Worm (Caenorhabditis elegans) whole organism, mixed stage, embryonic: Measurements from ENCODE around the gene C18D11.7.
A peak's percentile ranks its signal among the peaks of the same experiment; 100 is the strongest.

Source experiments
- M03D4.4 ChIP-seq: sonication (generic microtip); optimal IDR thresholded peaks from 2 replicates; lab custom pipeline; 2017; ENCODE audit warnings: mild to moderate bottlenecking, missing genetic modification characterization, missing compliant biosample characterization
- bed-3 ChIP-seq: fragments of 200-800 bp; sonication (Bioruptor generic); optimal IDR thresholded peaks from 3 replicates; lab custom pipeline; 2018; ENCODE audit warnings: mild to moderate bottlenecking, missing genetic modification characterization, moderate library complexity, missing compliant biosample characterization
- blmp-1 ChIP-seq: fragments of 150-350 bp; optimal IDR thresholded peaks from 2 replicates; lab custom pipeline; 2014; ENCODE audit warnings: missing biosample characterization, missing genetic modification characterization
- ceh-39 ChIP-seq: fragments of 150-350 bp; optimal IDR thresholded peaks from 2 replicates; lab custom pipeline; 2014; ENCODE audit warnings: missing biosample characterization, missing genetic modification characterization
- ceh-43 ChIP-seq: fragments of 200-800 bp; sonication (Bioruptor generic); optimal IDR thresholded peaks from 2 replicates; lab custom pipeline; 2018; ENCODE audit warnings: mild to moderate bottlenecking, missing genetic modification characterization, moderate library complexity, missing compliant biosample characterization
- ceh-83 ChIP-seq: fragments of 200-800 bp; sonication (Bioruptor generic); optimal IDR thresholded peaks from 2 replicates; lab custom pipeline; 2018; ENCODE audit warnings: mild to moderate bottlenecking, missing genetic modification characterization, missing compliant biosample characterization
- ces-1 ChIP-seq: fragments of 150-350 bp; optimal IDR thresholded peaks from 2 replicates; lab custom pipeline; 2014; ENCODE audit warnings: missing biosample characterization, missing genetic modification reagents, missing genetic modification characterization
- cnd-1 ChIP-seq: fragments of 200-800 bp; sonication (Bioruptor generic); optimal IDR thresholded peaks from 2 replicates; lab custom pipeline; 2018; ENCODE audit warnings: mild to moderate bottlenecking, missing genetic modification characterization, missing compliant biosample characterization
- drap-1 ChIP-seq: fragments of 200-800 bp; sonication (Bioruptor generic); optimal IDR thresholded peaks from 3 replicates; lab custom pipeline; 2018; ENCODE audit warnings: mild to moderate bottlenecking, missing genetic modification characterization, missing compliant biosample characterization
- elt-1 ChIP-seq: sonication (generic microtip); optimal IDR thresholded peaks from 2 replicates; lab custom pipeline; 2017; ENCODE audit warnings: missing genetic modification characterization, mild to moderate bottlenecking, missing compliant biosample characterization, antibody characterized with exemption, moderate library complexity, borderline replicate concordance; ENCODE audit not compliant: insufficient read depth
- elt-3 ChIP-seq: fragments of 150-350 bp; optimal IDR thresholded peaks from 2 replicates; lab custom pipeline; 2014; ENCODE audit warnings: missing biosample characterization, missing genetic modification characterization
- flh-1 ChIP-seq: fragments of 200-800 bp; sonication (Bioruptor generic); optimal IDR thresholded peaks from 2 replicates; lab custom pipeline; 2018; ENCODE audit warnings: mild to moderate bottlenecking, missing genetic modification characterization, moderate library complexity, missing compliant biosample characterization
- ham-2 ChIP-seq: fragments of 200-800 bp; sonication (Bioruptor generic); optimal IDR thresholded peaks from 2 replicates; lab custom pipeline; 2018; ENCODE audit warnings: mild to moderate bottlenecking, missing genetic modification characterization, missing compliant biosample characterization
- hlh-1 ChIP-seq: fragments of 150-350 bp; optimal IDR thresholded peaks from 2 replicates; lab custom pipeline; 2014; ENCODE audit warnings: missing biosample characterization, missing genetic modification reagents, missing genetic modification characterization
- lin-13 ChIP-seq: fragments of 150-350 bp; optimal IDR thresholded peaks from 2 replicates; lab custom pipeline; 2014; ENCODE audit warnings: missing biosample characterization, missing genetic modification characterization
- lin-32 ChIP-seq: fragments of 200-800 bp; sonication (Bioruptor generic); optimal IDR thresholded peaks from 2 replicates; lab custom pipeline; 2018; ENCODE audit warnings: mild to moderate bottlenecking, missing genetic modification characterization, missing compliant biosample characterization
- lsy-2 ChIP-seq: fragments of 150-350 bp; optimal IDR thresholded peaks from 2 replicates; lab custom pipeline; 2014; ENCODE audit warnings: missing biosample characterization, missing genetic modification characterization
- mab-5 ChIP-seq: fragments of 150-350 bp; optimal IDR thresholded peaks from 2 replicates; lab custom pipeline; 2014; ENCODE audit warnings: missing biosample characterization, missing genetic modification characterization
- mep-1 ChIP-seq: fragments of 150-350 bp; optimal IDR thresholded peaks from 2 replicates; lab custom pipeline; 2017; ENCODE audit warnings: missing biosample characterization, missing genetic modification reagents, missing genetic modification characterization, inconsistent platforms
- mls-2 ChIP-seq: sonication (generic microtip); optimal IDR thresholded peaks from 2 replicates; lab custom pipeline; 2016; ENCODE audit warnings: mild to moderate bottlenecking, missing genetic modification characterization, moderate library complexity, missing compliant biosample characterization
- nhr-12 ChIP-seq: fragments of 150-350 bp; optimal IDR thresholded peaks from 2 replicates; lab custom pipeline; 2014; ENCODE audit warnings: missing biosample characterization, missing genetic modification characterization
- nhr-2 ChIP-seq: fragments of 150-350 bp; optimal IDR thresholded peaks from 2 replicates; lab custom pipeline; 2014; ENCODE audit warnings: missing biosample characterization, missing genetic modification characterization
- nhr-237 ChIP-seq: fragments of 150-350 bp; optimal IDR thresholded peaks from 2 replicates; lab custom pipeline; 2014; ENCODE audit warnings: missing biosample characterization, missing genetic modification characterization
- nhr-28 ChIP-seq: fragments of 150-350 bp; optimal IDR thresholded peaks from 2 replicates; lab custom pipeline; 2014; ENCODE audit warnings: missing biosample characterization, missing genetic modification characterization
- nhr-76 ChIP-seq: sonication (generic microtip); optimal IDR thresholded peaks from 2 replicates; lab custom pipeline; 2017; ENCODE audit warnings: missing biosample characterization, missing genetic modification characterization
- pha-4 ChIP-seq: fragments of 150-350 bp; optimal IDR thresholded peaks from 2 replicates; lab custom pipeline; 2018; ENCODE audit warnings: missing biosample characterization, missing genetic modification reagents, missing genetic modification characterization
- sem-2 ChIP-seq: fragments of 200-800 bp; sonication (Bioruptor generic); optimal IDR thresholded peaks from 2 replicates; lab custom pipeline; 2018; ENCODE audit warnings: mild to moderate bottlenecking, missing genetic modification characterization, missing compliant biosample characterization
- snpc-4 ChIP-seq: fragments of 150-350 bp; optimal IDR thresholded peaks from 2 replicates; lab custom pipeline; 2014; ENCODE audit warnings: missing biosample characterization, missing genetic modification characterization
- sptf-1 ChIP-seq: sonication (generic microtip); optimal IDR thresholded peaks from 2 replicates; lab custom pipeline; 2017; ENCODE audit warnings: mild to moderate bottlenecking, missing genetic modification characterization, moderate library complexity, missing compliant biosample characterization
- tbx-8 ChIP-seq: fragments of 200-800 bp; sonication (Bioruptor generic); optimal IDR thresholded peaks from 2 replicates; lab custom pipeline; 2018; ENCODE audit warnings: mild to moderate bottlenecking, missing genetic modification characterization, moderate library complexity, missing compliant biosample characterization
- unc-120 ChIP-seq: sonication (generic microtip); optimal IDR thresholded peaks from 2 replicates; lab custom pipeline; 2017; ENCODE audit warnings: missing genetic modification characterization, missing compliant biosample characterization; ENCODE audit not compliant: poor library complexity, severe bottlenecking
- unc-39 ChIP-seq: fragments of 150-350 bp; optimal IDR thresholded peaks from 2 replicates; lab custom pipeline; 2014; ENCODE audit warnings: missing biosample characterization, missing genetic modification characterization
- unc-62 ChIP-seq: fragments of 150-350 bp; optimal IDR thresholded peaks from 2 replicates; lab custom pipeline; 2014; ENCODE audit warnings: missing biosample characterization, missing genetic modification reagents, missing genetic modification characterization
- zip-8 ChIP-seq: fragments of 150-350 bp; optimal IDR thresholded peaks from 2 replicates; lab custom pipeline; 2014; ENCODE audit warnings: missing biosample characterization, missing genetic modification characterization
- ztf-11 ChIP-seq: fragments of 150-350 bp; optimal IDR thresholded peaks from 2 replicates; lab custom pipeline; 2014; ENCODE audit warnings: missing biosample characterization, missing genetic modification characterization

C18D11.7 gene

DNA sequence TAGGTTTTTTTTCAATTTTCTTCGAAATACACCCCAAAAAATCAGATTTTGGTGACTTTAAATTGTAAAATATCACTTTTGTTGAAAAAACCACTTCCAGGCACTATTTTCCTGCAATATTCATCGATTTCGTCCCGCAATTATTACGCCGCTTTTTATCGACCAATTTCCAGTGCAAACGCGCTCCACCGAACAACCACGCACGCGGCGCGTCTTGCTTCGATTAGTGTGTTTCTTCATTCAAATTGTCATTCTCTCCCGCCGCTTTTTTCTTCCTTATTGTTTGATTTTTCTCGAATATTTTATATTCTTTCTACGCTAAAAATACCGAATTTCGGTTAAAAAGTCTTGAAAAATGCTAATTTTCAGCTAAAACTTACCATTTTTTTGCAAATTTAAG lies 19.1 kb upstream of the C18D11.7 start:
- TF ChIP-seq elt-1 (tag; lab: Kevin White, UChicago) (no peak), lin-32 (GFP tag; lab: Kevin White, UChicago) (no peak), sem-2 (no peak), sptf-1 (tag; lab: Kevin White, UChicago) (no peak), hlh-1 (tag; lab: Kevin White, UChicago) (peak; percentile 65), mep-1 (peak; percentile 71), nhr-76 (no peak), mab-5 (peak; percentile 14), zip-8 (no peak), nhr-2 (tag; lab: Kevin White, UChicago) (no peak), mls-2 (tag; lab: Kevin White, UChicago) (peak; percentile 42), bed-3 (GFP tag; lab: Kevin White, UChicago) (no peak), pha-4 (peak; percentile 66), lsy-2 (tag; lab: Kevin White, UChicago) (peak; percentile 77), drap-1 (GFP tag; lab: Kevin White, UChicago) (no peak), cnd-1 (tag; lab: Kevin White, UChicago) (peak; percentile 10), ces-1 (GFP tag; lab: Kevin White, UChicago) (peak; percentile 50), ceh-39 (tag; lab: Kevin White, UChicago) (peak; percentile 89), ham-2 (no peak), M03D4.4 (no peak), ceh-43 (GFP tag; lab: Kevin White, UChicago) (peak; percentile 39), lin-13 (peak; percentile 80), blmp-1 (tag; lab: Kevin White, UChicago) (no peak)

- TF ChIP-seq nhr-28 (no peak), lsy-2 (tag; lab: Kevin White, UChicago) (no peak), mls-2 (tag; lab: Kevin White, UChicago) (no peak), ham-2 (no peak), lin-13 (no peak), sem-2 (no peak), ces-1 (GFP tag; lab: Kevin White, UChicago) (no peak), bed-3 (GFP tag; lab: Kevin White, UChicago) (no peak), tbx-8 (no peak), nhr-237 (tag; lab: Kevin White, UChicago) (no peak), flh-1 (GFP tag; lab: Kevin White, UChicago) (no peak), elt-3 (tag; lab: Kevin White, UChicago) (no peak), nhr-76 (no peak), M03D4.4 (no peak), lin-32 (GFP tag; lab: Kevin White, UChicago) (no peak), ceh-83 (GFP tag; lab: Kevin White, UChicago) (no peak)
Measured at ce11 chrIII:11824580-11824979, 18.0 kb upstream of the C18D11.7 start.

ce11 chrIII:11824088-11824487 lies 17.5 kb upstream of the C18D11.7 start:
- TF ChIP-seq zip-8 (no peak), mls-2 (tag; lab: Kevin White, UChicago) (no peak), ham-2 (no peak), ceh-39 (tag; lab: Kevin White, UChicago) (no peak), tbx-8 (no peak), sptf-1 (tag; lab: Kevin White, UChicago) (no peak), unc-39 (no peak), nhr-28 (no peak), unc-62 (GFP tag; lab: Kevin White, UChicago) (no peak), lsy-2 (tag; lab: Kevin White, UChicago) (no peak), mab-5 (no peak), bed-3 (GFP tag; lab: Kevin White, UChicago) (no peak), snpc-4 (tag; lab: Kevin White, UChicago) (no peak)

ce11 chrIII:11823260-11823659 lies 16.7 kb upstream of the C18D11.7 start, which contains the start of gene C18D11.3:
C18D11.3 (plus strand) TSS chrIII:11823448.
- peak; percentile 21 for TF ChIP-seq sptf-1 (tag; lab: Kevin White, UChicago)
- no peak for TF ChIP-seq flh-1 (GFP tag; lab: Kevin White, UChicago)
- TF ChIP-seq M03D4.4: peak; percentile 10
- TF ChIP-seq elt-1 (tag; lab: Kevin White, UChicago): no peak
- peak; percentile 95 for TF ChIP-seq lsy-2 (tag; lab: Kevin White, UChicago)
- TF ChIP-seq ceh-83 (GFP tag; lab: Kevin White, UChicago): no peak
- no peak for TF ChIP-seq unc-39
- no peak for TF ChIP-seq cnd-1 (tag; lab: Kevin White, UChicago)
- TF ChIP-seq tbx-8: no peak
- TF ChIP-seq mls-2 (tag; lab: Kevin White, UChicago): peak; percentile 7
- TF ChIP-seq bed-3 (GFP tag; lab: Kevin White, UChicago): no peak
- no peak for TF ChIP-seq lin-32 (GFP tag; lab: Kevin White, UChicago)
- TF ChIP-seq mep-1: peak; percentile 74
- TF ChIP-seq nhr-76: no peak
- TF ChIP-seq drap-1 (GFP tag; lab: Kevin White, UChicago): no peak
- no peak for TF ChIP-seq sem-2
- TF ChIP-seq zip-8: no peak
- TF ChIP-seq ceh-43 (GFP tag; lab: Kevin White, UChicago): peak; percentile 8
- TF ChIP-seq nhr-237 (tag; lab: Kevin White, UChicago): peak; percentile 46
- no peak for TF ChIP-seq nhr-2 (tag; lab: Kevin White, UChicago)
- TF ChIP-seq nhr-28: no peak
- TF ChIP-seq ces-1 (GFP tag; lab: Kevin White, UChicago): peak; percentile 13
- TF ChIP-seq snpc-4 (tag; lab: Kevin White, UChicago): no peak
- no peak for TF ChIP-seq blmp-1 (tag; lab: Kevin White, UChicago)
- TF ChIP-seq ztf-11 (tag; lab: Kevin White, UChicago): no peak
- TF ChIP-seq mab-5: no peak
- TF ChIP-seq nhr-12 (tag; lab: Kevin White, UChicago): no peak
- peak; percentile 11 for TF ChIP-seq unc-62 (GFP tag; lab: Kevin White, UChicago)
- peak; percentile 63 for TF ChIP-seq unc-120 (tag; lab: Kevin White, UChicago)
- TF ChIP-seq elt-3 (tag; lab: Kevin White, UChicago): no peak
- TF ChIP-seq ham-2: no peak
- TF ChIP-seq pha-4: peak; percentile 78
- TF ChIP-seq ceh-39 (tag; lab: Kevin White, UChicago): peak; percentile 1
- TF ChIP-seq lin-13: peak; percentile 74
- TF ChIP-seq hlh-1 (tag; lab: Kevin White, UChicago): peak; percentile 94
